Worm (Caenorhabditis elegans): ENCODE data around the gene T19D7.6.

Gene T19D7.6

DNA sequence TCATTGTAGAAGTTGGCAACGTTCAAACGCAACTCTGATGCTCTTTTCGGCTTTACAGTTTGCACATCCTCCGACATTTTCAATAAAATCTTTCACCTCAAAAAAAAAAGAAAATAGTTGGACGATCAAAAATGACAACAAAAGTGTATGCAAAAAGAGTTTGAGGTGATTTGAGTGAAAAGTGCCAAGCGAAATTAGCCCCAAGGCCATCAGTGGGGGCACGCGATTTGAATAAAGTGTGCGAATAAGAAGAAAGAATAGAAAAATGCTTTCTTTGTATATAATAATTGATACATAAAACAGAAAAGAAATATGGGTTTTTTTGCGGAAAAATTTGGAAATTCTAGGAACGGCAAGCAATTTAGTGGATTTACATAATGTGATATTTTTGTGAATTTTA is 4.5 kb downstream of the T19D7.6 start, which contains the start of gene T19D7.5:
Gene T19D7.5, minus strand, starts transcription at position 101 of the 400 bp plus-strand sequence.
- TF ChIP-seq nhr-77 (tag; optimal IDR thresholded peaks at IDR 0.05) (no peak), nhr-76 (tag; optimal IDR thresholded peaks at IDR 0.05) (no peak), nhr-28 (tag; optimal IDR thresholded peaks at IDR 0.05) (no peak), hmg-11 (tag; optimal IDR thresholded peaks at IDR 0.05) (no peak), nhr-237 (tag; optimal IDR thresholded peaks at IDR 0.05) (no peak), ceh-82 (tag; optimal IDR thresholded peaks at IDR 0.05) (no peak), fos-1 (tag; optimal IDR thresholded peaks at IDR 0.05) (no peak), pqm-1 (tag; optimal IDR thresholded peaks at IDR 0.05) (no peak), elt-1 (tag; optimal IDR thresholded peaks at IDR 0.05) (no peak)

- TF ChIP-seq lin-39 (tag; optimal IDR thresholded peaks at IDR 0.05) (peak; percentile 8), nhr-11 (tag; optimal IDR thresholded peaks at IDR 0.05) (peak; percentile 41), ceh-82 (tag; optimal IDR thresholded peaks at IDR 0.05) (no peak), hmg-11 (tag; optimal IDR thresholded peaks at IDR 0.05) (peak; percentile 50), jun-1 (tag; optimal IDR thresholded peaks at IDR 0.05) (no peak), ceh-9 (tag; optimal IDR thresholded peaks at IDR 0.05) (no peak), nhr-28 (tag; optimal IDR thresholded peaks at IDR 0.05) (no peak), nhr-76 (tag; optimal IDR thresholded peaks at IDR 0.05) (no peak), ztf-4 (tag; optimal IDR thresholded peaks at IDR 0.05) (no peak), tbx-2 (tag; optimal IDR thresholded peaks at IDR 0.05) (no peak), fkh-10 (GFP tag; optimal IDR thresholded peaks at IDR 0.05) (peak; percentile 90), ceh-28 (tag; optimal IDR thresholded peaks at IDR 0.05) (peak; percentile 27), skn-1 (tag; optimal IDR thresholded peaks at IDR 0.05) (no peak), aly-2 (tag; optimal IDR thresholded peaks at IDR 0.05) (no peak), nhr-237 (tag; optimal IDR thresholded peaks at IDR 0.05) (no peak), ZK546.5 (tag; optimal IDR thresholded peaks at IDR 0.05) (no peak), nhr-25 (tag; optimal IDR thresholded peaks at IDR 0.05) (no peak), ama-1 (optimal IDR thresholded peaks at IDR 0.05) (no peak), elt-1 (tag; optimal IDR thresholded peaks at IDR 0.05) (no peak), nhr-77 (tag; optimal IDR thresholded peaks at IDR 0.05) (no peak), daf-12 (tag; optimal IDR thresholded peaks at IDR 0.05) (no peak), pha-4 (tag; optimal IDR thresholded peaks at IDR 0.05) (peak; percentile 13), pqm-1 (tag; optimal IDR thresholded peaks at IDR 0.05) (no peak), R02D3.7 (tag; optimal IDR thresholded peaks at IDR 0.05) (no peak), snpc-4 (tag; optimal IDR thresholded peaks at IDR 0.05) (peak; percentile 65), nfya-1 (tag; optimal IDR thresholded peaks at IDR 0.05; ENCODE audit: insufficient read depth) (peak; percentile 77), unc-62 (GFP tag; optimal IDR thresholded peaks at IDR 0.05) (no peak), eor-1 (tag; optimal IDR thresholded peaks at IDR 0.05) (no peak), elt-2 (tag; optimal IDR thresholded peaks at IDR 0.05) (peak; percentile 11), nhr-12 (tag; optimal IDR thresholded peaks at IDR 0.05) (no peak), lin-15B (tag; optimal IDR thresholded peaks at IDR 0.05) (no peak), fos-1 (tag; optimal IDR thresholded peaks at IDR 0.05) (no peak)
Measured at ce11 chrX:661727-662330, 8.8 kb downstream of the T19D7.6 start, which contains the start of gene rund-1. TSS of gene rund-1 (minus strand) at chrX:661777.

DNA sequence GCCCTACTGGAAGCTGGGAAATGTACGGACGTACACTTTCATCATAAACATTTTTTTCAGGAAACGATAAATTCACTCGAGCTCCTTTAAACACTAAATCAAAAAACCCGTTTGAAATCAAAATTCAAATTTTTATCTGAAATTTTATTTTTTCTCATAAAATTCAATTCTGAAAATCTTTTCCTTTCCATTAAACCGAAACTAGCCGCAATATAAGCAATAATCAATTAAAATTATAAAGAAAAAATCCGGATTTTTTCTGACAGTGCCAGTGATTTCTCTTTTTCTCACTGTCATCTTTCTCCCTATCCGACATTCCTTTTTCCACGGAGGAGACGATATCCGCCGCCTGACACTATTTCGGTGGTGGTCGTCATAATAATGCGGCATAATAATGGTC is 14.7 kb downstream of the T19D7.6 start, which contains the start of gene lpr-7:
Gene lpr-7, plus strand, starts transcription at position 301 of the 400 bp plus-strand sequence.
- no peak for TF ChIP-seq fkh-10 (GFP tag; optimal IDR thresholded peaks at IDR 0.05)
- no peak for TF ChIP-seq fkh-2 (tag; optimal IDR thresholded peaks at IDR 0.05)
- no peak for TF ChIP-seq ZK546.5 (tag; optimal IDR thresholded peaks at IDR 0.05)
- TF ChIP-seq hmg-11 (tag; optimal IDR thresholded peaks at IDR 0.05) = no peak
- no peak for TF ChIP-seq egl-5 (tag; optimal IDR thresholded peaks at IDR 0.05)

DNA sequence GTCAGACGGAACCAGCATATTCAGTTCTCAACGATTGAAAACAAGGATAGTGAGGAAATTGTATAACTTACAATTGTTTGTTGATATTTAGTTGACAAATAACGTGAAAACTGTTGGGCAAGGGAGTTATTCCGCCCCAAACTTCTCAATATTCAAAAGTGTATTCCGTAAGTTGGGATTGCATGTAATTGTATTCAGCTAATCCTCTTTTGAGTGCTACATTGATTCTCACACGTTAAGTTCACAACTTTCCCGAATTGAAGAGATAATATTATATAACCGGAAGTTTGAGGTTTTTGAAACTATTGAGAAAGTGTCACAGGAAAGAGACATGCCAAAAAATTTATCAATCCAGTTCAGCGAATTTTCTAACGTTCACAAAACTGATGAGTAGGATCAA is 15.8 kb downstream of the T19D7.6 start, which contains the start of gene ifc-2:
Gene ifc-2, minus strand, starts transcription at position 101 of the 400 bp plus-strand sequence.
- no peak for TF ChIP-seq elt-1 (tag; optimal IDR thresholded peaks at IDR 0.05)
- TF ChIP-seq nfya-1 (tag; optimal IDR thresholded peaks at IDR 0.05; ENCODE audit: insufficient read depth) = no peak
- no peak for TF ChIP-seq unc-39 (tag; optimal IDR thresholded peaks at IDR 0.05)
- no peak for TF ChIP-seq daf-12 (tag; optimal IDR thresholded peaks at IDR 0.05)
- TF ChIP-seq zag-1 (tag; optimal IDR thresholded peaks at IDR 0.05) = no peak
- no peak for TF ChIP-seq lin-39 (tag; optimal IDR thresholded peaks at IDR 0.05)
- TF ChIP-seq nhr-67 (tag; optimal IDR thresholded peaks at IDR 0.05) = no peak
- no peak for TF ChIP-seq nhr-12 (tag; optimal IDR thresholded peaks at IDR 0.05)
- no peak for TF ChIP-seq nhr-25 (tag; optimal IDR thresholded peaks at IDR 0.05)
- no peak for TF ChIP-seq nhr-28 (tag; optimal IDR thresholded peaks at IDR 0.05)
- TF ChIP-seq fos-1 (tag; optimal IDR thresholded peaks at IDR 0.05) = no peak
- no peak for TF ChIP-seq elt-3 (tag; optimal IDR thresholded peaks at IDR 0.05)
- no peak for TF ChIP-seq skn-1 (tag; optimal IDR thresholded peaks at IDR 0.05)
- no peak for TF ChIP-seq ama-1 (optimal IDR thresholded peaks at IDR 0.05)
- TF ChIP-seq nhr-43 (tag; optimal IDR thresholded peaks at IDR 0.05; ENCODE audit: poor library complexity, severe bottlenecking) = no peak
- TF ChIP-seq nhr-11 (tag; optimal IDR thresholded peaks at IDR 0.05) = no peak
- no peak for TF ChIP-seq jun-1 (tag; optimal IDR thresholded peaks at IDR 0.05)
- TF ChIP-seq R02D3.7 (tag; optimal IDR thresholded peaks at IDR 0.05) = no peak
- TF ChIP-seq fkh-10 (GFP tag; optimal IDR thresholded peaks at IDR 0.05) = no peak
- no peak for TF ChIP-seq aly-2 (tag; optimal IDR thresholded peaks at IDR 0.05)

All from whole organism, L3 larva.